Fruit fly (Drosophila melanogaster): ENCODE measurements around the gene CG14857.
A peak's percentile ranks its signal among the peaks of the same experiment; 100 is the strongest.

CG14857 gene

DNA sequence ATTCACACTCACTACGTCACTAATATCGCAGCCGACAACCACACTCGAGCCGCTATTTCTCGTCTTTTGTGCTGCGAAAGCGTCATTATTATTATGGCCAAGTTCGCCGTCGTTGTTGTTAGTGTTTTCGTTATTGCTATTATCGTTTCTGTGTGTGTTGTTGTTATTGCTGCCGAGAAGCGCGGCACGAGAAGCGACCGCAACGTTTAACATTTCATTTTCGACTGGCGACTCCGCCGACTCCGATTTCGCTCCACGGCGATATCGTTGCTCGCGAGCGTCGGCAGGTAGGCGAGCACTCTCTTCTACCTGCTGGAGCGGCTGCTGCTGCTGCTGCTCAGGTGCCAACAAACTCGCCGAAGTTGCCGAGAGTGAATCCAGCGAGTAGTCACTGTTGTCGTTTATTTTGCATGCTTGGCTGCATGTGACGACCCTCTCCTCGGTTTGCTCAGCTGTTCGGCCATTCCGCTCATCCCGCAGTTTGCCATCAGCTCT lies 16.2 kb downstream of the CG14857 start (continued):
- no peak for TF ChIP-seq so (GFP tag; IDR thresholded peaks at IDR 0.05)
- TF ChIP-seq lola (GFP tag; optimal IDR thresholded peaks at IDR 0.05): no peak
- no peak for TF ChIP-seq Atf6 (GFP tag; IDR thresholded peaks at IDR 0.05)
- TF ChIP-seq stc (GFP tag; IDR thresholded peaks at IDR 0.05): peak; percentile 8; the same call in 1 of the 2 replicates
- no peak for TF ChIP-seq Sry-δ (GFP tag; optimal IDR thresholded peaks at IDR 0.05)
- TF ChIP-seq CG10979 (tag; optimal IDR thresholded peaks at IDR 0.05): peak; percentile 12
- no peak for TF ChIP-seq CG1603 (tag; optimal IDR thresholded peaks at IDR 0.05)
- TF ChIP-seq CG10366 (GFP tag; IDR thresholded peaks at IDR 0.05): no peak
- TF ChIP-seq dimm (GFP tag; IDR thresholded peaks at IDR 0.05): no peak
- no peak for TF ChIP-seq CG12236 (GFP tag; optimal IDR thresholded peaks at IDR 0.05)
- TF ChIP-seq Ravus (GFP tag; IDR thresholded peaks at IDR 0.05): no peak
- TF ChIP-seq CTCF (GFP tag; optimal IDR thresholded peaks at IDR 0.05): no peak
- peak; percentile 93; the same call in 3 of the 4 replicates for TF ChIP-seq chinmo (GFP tag; IDR thresholded peaks at IDR 0.05; ENCODE audit: partially characterized antibody)
- peak in 1 of 2 experiments; percentile 1 for TF ChIP-seq Pdp1 (GFP tag; optimal IDR thresholded peaks at IDR 0.05)
- peak; percentile 53 for TF ChIP-seq odd (GFP tag; optimal IDR thresholded peaks at IDR 0.05)
- TF ChIP-seq slou (GFP tag; optimal IDR thresholded peaks at IDR 0.05): no peak
- TF ChIP-seq sqz (GFP tag; optimal IDR thresholded peaks at IDR 0.05): no peak
- peak; percentile 42 for TF ChIP-seq CG34376 (GFP tag; optimal IDR thresholded peaks at IDR 0.05)
- TF ChIP-seq bowl (GFP tag; IDR thresholded peaks at IDR 0.05): no peak; the same call in 1 of the 2 replicates
- no peak for TF ChIP-seq Poxn (GFP tag; IDR thresholded peaks at IDR 0.05)
- TF ChIP-seq Atf-2 (GFP tag; optimal IDR thresholded peaks at IDR 0.05): no peak
- no peak for TF ChIP-seq CG1647 (GFP tag; optimal IDR thresholded peaks at IDR 0.05)
- TF ChIP-seq lilli (GFP tag; optimal IDR thresholded peaks at IDR 0.05): no peak
- TF ChIP-seq gem (tag; optimal IDR thresholded peaks at IDR 0.05): no peak
- TF ChIP-seq cas (GFP tag; IDR thresholded peaks at IDR 0.05): no peak
- peak; percentile 7 for TF ChIP-seq kah (GFP tag; optimal IDR thresholded peaks at IDR 0.05)
- no peak for TF ChIP-seq en (GFP tag; optimal IDR thresholded peaks at IDR 0.05)
- no peak for TF ChIP-seq CG1602 (GFP tag; optimal IDR thresholded peaks at IDR 0.05)
- TF ChIP-seq zfh1 (GFP tag; IDR thresholded peaks at IDR 0.05): no peak
- TF ChIP-seq CG12942 (GFP tag; optimal IDR thresholded peaks at IDR 0.05): no peak
- no peak for TF ChIP-seq Hr3 (GFP tag; optimal IDR thresholded peaks at IDR 0.05)
- no peak for TF ChIP-seq CG15073 (GFP tag; optimal IDR thresholded peaks at IDR 0.05)
- TF ChIP-seq Hmr (GFP tag; optimal IDR thresholded peaks at IDR 0.05): peak; percentile 8
- no peak for TF ChIP-seq CG15011 (GFP tag; optimal IDR thresholded peaks at IDR 0.05)
- TF ChIP-seq sr (GFP tag; IDR thresholded peaks at IDR 0.05): no peak
- no peak for TF ChIP-seq cato (GFP tag; optimal IDR thresholded peaks at IDR 0.05; ENCODE audit: borderline replicate concordance)
- TF ChIP-seq scrt (GFP tag; optimal IDR thresholded peaks at IDR 0.05): no peak
- no peak for TF ChIP-seq NC2β (GFP tag; optimal IDR thresholded peaks at IDR 0.05)
- peak; percentile 27 for TF ChIP-seq Nf-YC (tag; optimal IDR thresholded peaks at IDR 0.05)
- TF ChIP-seq az2 (GFP tag; optimal IDR thresholded peaks at IDR 0.05): no peak
- TF ChIP-seq CG7271 (tag; optimal IDR thresholded peaks at IDR 0.05): no peak
- TF ChIP-seq Eip74EF (GFP tag; optimal IDR thresholded peaks at IDR 0.05): peak in 1 of 2 experiments; percentile 32
- no peak for TF ChIP-seq yki (optimal IDR thresholded peaks at IDR 0.05)
- no peak for TF ChIP-seq CG14014 (GFP tag; IDR thresholded peaks at IDR 0.05)
- TF ChIP-seq CG7839 (tag; optimal IDR thresholded peaks at IDR 0.05): no peak
- no peak for TF ChIP-seq CG7357 (GFP tag; IDR thresholded peaks at IDR 0.05)
- TF ChIP-seq esg (GFP tag; conservative IDR thresholded peaks at IDR 0.05): no peak
- no peak for TF ChIP-seq B-H1 (GFP tag; IDR thresholded peaks at IDR 0.05)
- TF ChIP-seq sens-2 (GFP tag; IDR thresholded peaks at IDR 0.05): no peak
- no peak for TF ChIP-seq seq (GFP tag; IDR thresholded peaks at IDR 0.05)
- no peak for TF ChIP-seq CG30431 (GFP tag; optimal IDR thresholded peaks at IDR 0.05)
- no peak for TF ChIP-seq CG7372 (GFP tag; IDR thresholded peaks at IDR 0.05)
- TF ChIP-seq Nf-YB (GFP tag; optimal IDR thresholded peaks at IDR 0.05): no peak

Measured in whole organism, embryonic.